Worm (Caenorhabditis elegans) whole organism, L4 larva: ENCODE data around the gene C26B9.5.

Experiments
- F37D6.2 ChIP-seq: sonication (generic microtip); optimal IDR thresholded peaks from 2 replicates; lab custom pipeline; 2016; ENCODE audit warnings: mild to moderate bottlenecking, missing genetic modification characterization, missing compliant biosample characterization
- T20F7.1 ChIP-seq: fragments of 200-800 bp; sonication (Bioruptor generic); optimal IDR thresholded peaks from 2 replicates; lab custom pipeline; 2018; ENCODE audit warnings: mild to moderate bottlenecking, missing genetic modification characterization, missing compliant biosample characterization
- Y48G9A.11 ChIP-seq: fragments of 200-800 bp; sonication (Bioruptor generic); IDR thresholded peaks from 2 replicates; pipeline ENCODE4 v1.3.6; 2022; ENCODE audit warnings: missing genetic modification reagents, missing genetic modification characterization, missing compliant biosample characterization
- aha-1 ChIP-seq: fragments of 150-350 bp; peaks from one replicate; lab custom pipeline; 2014; ENCODE audit warnings: missing biosample characterization, missing genetic modification characterization
- arid-1 ChIP-seq: fragments of 200-800 bp; sonication (Bioruptor generic); conservative IDR thresholded peaks from 2 replicates; pipeline ENCODE4 v1.3.6; 2022; ENCODE audit warnings: missing genetic modification reagents, missing genetic modification characterization, missing compliant biosample characterization
- ceh-32 ChIP-seq: sonication (generic microtip); optimal IDR thresholded peaks from 2 replicates; lab custom pipeline; 2016; ENCODE audit warnings: mild to moderate bottlenecking, missing genetic modification characterization, missing compliant biosample characterization; ENCODE audit not compliant: poor library complexity
- daf-16 ChIP-seq, 3 experiments: sonication (generic microtip); optimal IDR thresholded peaks; 2 replicates each; lab custom pipeline; 2016 to 2017; ENCODE audit warnings: missing genetic modification characterization in 3 of 3, missing genetic modification reagents in 3 of 3, mild to moderate bottlenecking in 2 of 3, missing compliant biosample characterization in 2 of 3, missing biosample characterization in 1 of 3, moderate library complexity in 1 of 3
- dmd-6 ChIP-seq: fragments of 200-800 bp; sonication (Bioruptor generic); IDR thresholded peaks from 2 replicates; pipeline ENCODE4 v1.3.6; 2022; ENCODE audit warnings: missing genetic modification reagents, missing genetic modification characterization, missing compliant biosample characterization
- dmd-9 ChIP-seq: fragments of 200-800 bp; sonication (Bioruptor generic); IDR thresholded peaks from 2 replicates; pipeline ENCODE4 v1.3.6; 2022; ENCODE audit warnings: missing genetic modification reagents, missing genetic modification characterization, missing compliant biosample characterization
- egl-43 ChIP-seq: fragments of 200-800 bp; sonication (Bioruptor generic); IDR thresholded peaks from 2 replicates; pipeline ENCODE4 v1.3.6; 2022; ENCODE audit warnings: missing genetic modification reagents, missing genetic modification characterization, missing compliant biosample characterization
- fkh-10 ChIP-seq: fragments of 150-350 bp; optimal IDR thresholded peaks from 2 replicates; lab custom pipeline; 2014; ENCODE audit warnings: missing biosample characterization, missing genetic modification reagents, missing genetic modification characterization
- hlh-11 ChIP-seq: fragments of 200-800 bp; sonication (Bioruptor generic); optimal IDR thresholded peaks from 2 replicates; lab custom pipeline; 2018; ENCODE audit warnings: mild to moderate bottlenecking, missing genetic modification characterization, missing compliant biosample characterization
- hmg-1.1 ChIP-seq: fragments of 200-800 bp; sonication (Bioruptor generic); IDR thresholded peaks from 2 replicates; pipeline ENCODE4 v1.3.6; 2022; ENCODE audit warnings: missing genetic modification reagents, missing genetic modification characterization, missing compliant biosample characterization
- lin-29 ChIP-seq: fragments of 200-800 bp; sonication (Bioruptor generic); IDR thresholded peaks from 2 replicates; pipeline ENCODE4 v1.3.6; 2022; ENCODE audit warnings: missing genetic modification reagents, missing genetic modification characterization, missing compliant biosample characterization
- lir-3 ChIP-seq: sonication (generic microtip); optimal IDR thresholded peaks from 2 replicates; lab custom pipeline; 2016; ENCODE audit warnings: mild to moderate bottlenecking, missing genetic modification characterization, missing compliant biosample characterization
- lsy-2 ChIP-seq, 2 experiments: fragments of 150-350 bp in 1 of 2; sonication (generic microtip) in 1 of 2; optimal IDR thresholded peaks; 2 replicates each; lab custom pipeline; 2014 to 2017; ENCODE audit warnings: missing biosample characterization in 2 of 2, missing genetic modification characterization in 2 of 2
- mdl-1 ChIP-seq, 2 experiments: fragments of 150-350 bp in 1 of 2; sonication (generic microtip) in 1 of 2; optimal IDR thresholded peaks; 2 replicates each; lab custom pipeline; 2014 to 2017; ENCODE audit warnings: missing biosample characterization in 2 of 2, missing genetic modification characterization in 2 of 2
- mep-1 ChIP-seq: fragments of 150-350 bp; sonication (generic microtip); optimal IDR thresholded peaks from 3 replicates; lab custom pipeline; 2014; ENCODE audit warnings: missing biosample characterization, missing genetic modification characterization
- mxl-2 ChIP-seq: fragments of 200-800 bp; sonication (Bioruptor generic); conservative IDR thresholded peaks from 2 replicates; pipeline ENCODE4 v1.3.6; 2022; ENCODE audit warnings: missing genetic modification reagents, missing genetic modification characterization, missing compliant biosample characterization
- mxl-3 ChIP-seq: fragments of 200-800 bp; sonication (Bioruptor generic); optimal IDR thresholded peaks from 2 replicates; lab custom pipeline; 2018; ENCODE audit warnings: mild to moderate bottlenecking, missing genetic modification characterization, missing compliant biosample characterization
- nhr-102 ChIP-seq: sonication (generic microtip); optimal IDR thresholded peaks from 2 replicates; lab custom pipeline; 2016; ENCODE audit warnings: mild to moderate bottlenecking, missing genetic modification characterization, moderate library complexity, missing compliant biosample characterization
- nhr-111 ChIP-seq: fragments of 200-800 bp; sonication (Bioruptor generic); optimal IDR thresholded peaks from 2 replicates; lab custom pipeline; 2018; ENCODE audit warnings: mild to moderate bottlenecking, missing genetic modification characterization, missing compliant biosample characterization
- pqm-1 ChIP-seq: sonication (generic microtip); optimal IDR thresholded peaks from 2 replicates; lab custom pipeline; 2017; ENCODE audit warnings: missing biosample characterization, missing genetic modification characterization
- rbr-2 ChIP-seq: sonication (generic microtip); optimal IDR thresholded peaks from 2 replicates; lab custom pipeline; 2016; ENCODE audit warnings: missing genotype, missing genetic modification characterization, missing compliant biosample characterization
- set-16 ChIP-seq: fragments of 200-800 bp; sonication (Bioruptor generic); IDR thresholded peaks from 2 replicates; pipeline ENCODE4 v1.3.6; 2022; ENCODE audit warnings: missing genetic modification reagents, missing genetic modification characterization, missing compliant biosample characterization
- unc-130 ChIP-seq: sonication (generic microtip); optimal IDR thresholded peaks from 2 replicates; lab custom pipeline; 2016; ENCODE audit warnings: missing genetic modification reagents, missing genetic modification characterization, missing compliant biosample characterization
- unc-62 ChIP-seq, 3 experiments: fragments of 150-350 bp in 1 of 3; sonication (generic microtip); optimal IDR thresholded peaks in 2 of 3; peaks in 1 of 3; 1 replicate in 1 of 3; 2 replicates in 2 of 3; lab custom pipeline; 2014 to 2017; ENCODE audit warnings: missing biosample characterization in 3 of 3, missing genetic modification characterization in 3 of 3, missing genetic modification reagents in 3 of 3, missing genotype in 1 of 3
- vab-7 ChIP-seq: fragments of 200-800 bp; sonication (Bioruptor generic); IDR thresholded peaks from 2 replicates; pipeline ENCODE4 v1.3.6; 2022; ENCODE audit warnings: missing genetic modification reagents, missing genetic modification characterization, missing compliant biosample characterization
- zfp-3 ChIP-seq: fragments of 200-800 bp; sonication (Bioruptor generic); conservative IDR thresholded peaks from 2 replicates; pipeline ENCODE4 v1.3.6; 2022; ENCODE audit warnings: missing genetic modification reagents, missing genetic modification characterization, missing compliant biosample characterization
- zip-2 ChIP-seq: fragments of 150-350 bp; optimal IDR thresholded peaks from 2 replicates; lab custom pipeline; 2014; ENCODE audit warnings: missing biosample characterization, missing genetic modification characterization
- ztf-11 ChIP-seq: fragments of 150-350 bp; optimal IDR thresholded peaks from 2 replicates; lab custom pipeline; 2014; ENCODE audit warnings: missing biosample characterization, missing genetic modification characterization

Gene C26B9.5

ce11 chrX:5366613-5367012 is 37.3 kb downstream of the C26B9.5 start:
- TF ChIP-seq zfp-3 (GFP tag; lab: Robert Waterston, UW) (no peak), fkh-10 (no peak), ceh-32 (tag; lab: Kevin White, UChicago) (no peak), daf-16 (GFP tag; optimal IDR thresholded peaks at IDR 0.05; lab: Kevin White, UChicago) (no peak), daf-16 (tag; optimal IDR thresholded peaks at IDR 0.05; lab: Kevin White, UChicago) (no peak), dmd-9 (GFP tag; lab: Robert Waterston, UW) (no peak)

ce11 chrX:5368220-5368619 is 38.9 kb downstream of the C26B9.5 start, which contains the start of gene jkk-1:
jkk-1 (plus strand) TSS chrX:5368468.
- TF ChIP-seq rbr-2: peak; percentile 69
- TF ChIP-seq vab-7 (GFP tag; lab: Robert Waterston, UW): 0 out of 2 replicates have a peak, but pooled peaks have one; percentile 28
- TF ChIP-seq mxl-3 (GFP tag; lab: Kevin White, UChicago): peak; percentile 2
- TF ChIP-seq hmg-1.1: peak; percentile 75
- no peak for TF ChIP-seq lsy-2 (tag; optimal IDR thresholded peaks at IDR 0.05; lab: Kevin White, UChicago)
- 0 out of 2 replicates have a peak, but pooled peaks have one; percentile 24 for TF ChIP-seq arid-1 (GFP tag; lab: Robert Waterston, UW)
- TF ChIP-seq dmd-6: peak; percentile 13; the same call in 1 of the 2 replicates
- peak in 1 of 2 experiments; percentile 97 for TF ChIP-seq unc-62 (GFP tag; optimal IDR thresholded peaks at IDR 0.05 in 1 of 2; lab: Kevin White, UChicago)
- no peak for TF ChIP-seq unc-62 (tag; optimal IDR thresholded peaks at IDR 0.05; lab: Kevin White, UChicago)
- TF ChIP-seq lin-29 (GFP tag; lab: Robert Waterston, UW): no peak
- peak in 1 of 2 experiments; percentile 39 for TF ChIP-seq mdl-1 (tag; optimal IDR thresholded peaks at IDR 0.05; lab: Kevin White, UChicago)
- TF ChIP-seq set-16 (GFP tag; lab: Robert Waterston, UW): peak; percentile 57
- peak; percentile 78 for TF ChIP-seq fkh-10
- TF ChIP-seq aha-1 (tag; lab: Kevin White, UChicago): peak; percentile 90
- no peak for TF ChIP-seq hlh-11 (tag; lab: Kevin White, UChicago)
- peak; percentile 48 for TF ChIP-seq mep-1
- TF ChIP-seq ztf-11 (tag; lab: Kevin White, UChicago): no peak
- TF ChIP-seq egl-43 (GFP tag; lab: Robert Waterston, UW): 0 out of 2 replicates have a peak, but pooled peaks have one; percentile 44
- no peak for TF ChIP-seq unc-130 (GFP tag; lab: Kevin White, UChicago)

DNA sequence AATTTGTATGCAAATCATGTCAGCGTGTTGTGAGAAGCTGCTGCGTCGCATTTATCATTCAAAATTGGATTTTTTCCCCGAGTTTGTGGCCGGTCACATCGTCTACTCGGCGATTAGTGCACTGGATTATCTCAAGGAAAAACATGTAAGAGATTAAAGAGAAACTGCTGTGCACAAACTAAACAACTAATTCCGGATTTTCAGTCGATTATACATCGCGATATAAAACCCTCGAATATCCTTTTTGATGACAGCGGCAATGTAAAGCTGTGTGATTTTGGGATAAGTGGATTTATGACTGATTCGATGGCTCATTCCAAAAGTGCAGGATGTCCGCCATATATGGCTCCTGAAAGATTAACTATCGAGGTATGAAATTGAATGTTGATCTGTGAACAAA is 41.3 kb downstream of the C26B9.5 start:
- TF ChIP-seq pqm-1 (tag; lab: Kevin White, UChicago) (no peak), T20F7.1 (GFP tag; lab: Kevin White, UChicago) (no peak), unc-62 (GFP tag; optimal IDR thresholded peaks at IDR 0.05 in 1 of 2; lab: Kevin White, UChicago) (no peak), unc-62 (tag; optimal IDR thresholded peaks at IDR 0.05; lab: Kevin White, UChicago) (no peak), F37D6.2 (tag; lab: Kevin White, UChicago) (no peak), Y48G9A.11 (GFP tag; lab: Robert Waterston, UW) (no peak), daf-16 (GFP tag; optimal IDR thresholded peaks at IDR 0.05; lab: Kevin White, UChicago) (no peak), daf-16 (tag; optimal IDR thresholded peaks at IDR 0.05; lab: Kevin White, UChicago) (no peak), nhr-111 (GFP tag; lab: Kevin White, UChicago) (no peak)

ce11 chrX:5372638-5373037 is 43.4 kb downstream of the C26B9.5 start, which contains the start of gene F35C8.8:
F35C8.8 (minus strand) TSS chrX:5372639.
- TF ChIP-seq lir-3 (tag; lab: Kevin White, UChicago): no peak

- no peak for TF ChIP-seq zip-2 (tag; lab: Kevin White, UChicago)
- peak in 1 of 2 experiments; percentile 95 for TF ChIP-seq unc-62 (GFP tag; optimal IDR thresholded peaks at IDR 0.05 in 1 of 2; lab: Kevin White, UChicago)
- no peak for TF ChIP-seq unc-62 (tag; optimal IDR thresholded peaks at IDR 0.05; lab: Kevin White, UChicago)
- no peak for TF ChIP-seq nhr-102 (tag; lab: Kevin White, UChicago)
- TF ChIP-seq mxl-2: no peak
These were observed 44.3 kb downstream of the C26B9.5 start for ce11 chrX:5373597-5373996.
